Worm (Caenorhabditis elegans) whole organism, L2 larva: ENCODE data around the gene cdh-10.

Experiments used
- C34F6.9 ChIP-seq: fragments of 150-350 bp; optimal IDR thresholded peaks from 2 replicates; lab custom pipeline; 2014; ENCODE audit warnings: missing biosample characterization, missing genetic modification characterization
- F13H6.1 ChIP-seq: sonication (generic microtip); optimal IDR thresholded peaks from 2 replicates; lab custom pipeline; 2016; ENCODE audit warnings: missing genetic modification characterization, missing compliant biosample characterization
- R02D3.7 ChIP-seq: fragments of 150-350 bp; optimal IDR thresholded peaks from 2 replicates; lab custom pipeline; 2014; ENCODE audit warnings: missing biosample characterization, missing genetic modification characterization
- Y55F3AM.14 ChIP-seq: fragments of 200-800 bp; sonication (Bioruptor generic); optimal IDR thresholded peaks from 2 replicates; lab custom pipeline; 2018; ENCODE audit warnings: mild to moderate bottlenecking, missing genetic modification characterization, missing compliant biosample characterization
- ZK546.5 ChIP-seq: sonication (generic microtip); optimal IDR thresholded peaks from 2 replicates; lab custom pipeline; 2017; ENCODE audit warnings: missing biosample characterization, missing genetic modification characterization
- alr-1 ChIP-seq: fragments of 150-350 bp; optimal IDR thresholded peaks from 2 replicates; lab custom pipeline; 2014; ENCODE audit warnings: missing biosample characterization, missing genetic modification characterization
- aly-2 ChIP-seq: fragments of 150-350 bp; optimal IDR thresholded peaks from 2 replicates; lab custom pipeline; 2014; ENCODE audit warnings: missing biosample characterization, missing genetic modification characterization
- ama-1 ChIP-seq: fragments of 150-350 bp; optimal IDR thresholded peaks from 2 replicates; lab custom pipeline; 2018; ENCODE audit warnings: inconsistent platforms
- blmp-1 ChIP-seq: sonication (generic microtip); optimal IDR thresholded peaks from 2 replicates; lab custom pipeline; 2017; ENCODE audit warnings: missing genetic modification characterization, mild to moderate bottlenecking, missing compliant biosample characterization, antibody characterized with exemption, moderate library complexity; ENCODE audit not compliant: insufficient read depth
- ceh-16 ChIP-seq: fragments of 150-350 bp; optimal IDR thresholded peaks from 2 replicates; lab custom pipeline; 2014; ENCODE audit warnings: missing biosample characterization, missing genetic modification characterization
- crh-2 ChIP-seq: sonication (generic microtip); optimal IDR thresholded peaks from 2 replicates; lab custom pipeline; 2017; ENCODE audit warnings: missing biosample characterization, missing genetic modification characterization
- dmd-4 ChIP-seq: sonication (generic microtip); optimal IDR thresholded peaks from 2 replicates; lab custom pipeline; 2017; ENCODE audit warnings: missing biosample characterization, missing genetic modification characterization
- egl-27 ChIP-seq: sonication (generic microtip); optimal IDR thresholded peaks from 3 replicates; lab custom pipeline; 2017; ENCODE audit warnings: missing biosample characterization, missing genetic modification reagents, missing genetic modification characterization
- elt-1 ChIP-seq: fragments of 150-350 bp; optimal IDR thresholded peaks from 2 replicates; lab custom pipeline; 2014; ENCODE audit warnings: missing biosample characterization, missing genetic modification characterization
- elt-3 ChIP-seq: sonication (generic microtip); optimal IDR thresholded peaks from 2 replicates; lab custom pipeline; 2017; ENCODE audit warnings: missing biosample characterization, missing genetic modification characterization
- gmeb-1 ChIP-seq: fragments of 150-350 bp; optimal IDR thresholded peaks from 2 replicates; lab custom pipeline; 2014; ENCODE audit warnings: missing biosample characterization, missing genetic modification characterization
- lin-11 ChIP-seq: fragments of 150-350 bp; sonication (generic microtip); optimal IDR thresholded peaks from 2 replicates; lab custom pipeline; 2014; ENCODE audit warnings: missing biosample characterization, missing genetic modification characterization, inconsistent platforms, mixed read lengths
- lin-13 ChIP-seq: fragments of 150-350 bp; optimal IDR thresholded peaks from 2 replicates; lab custom pipeline; 2014; ENCODE audit warnings: missing biosample characterization, missing genetic modification reagents, missing genetic modification characterization
- lin-39 ChIP-seq: fragments of 150-350 bp; optimal IDR thresholded peaks from 2 replicates; lab custom pipeline; 2014; ENCODE audit warnings: missing biosample characterization, missing genetic modification reagents, missing genetic modification characterization
- lsy-2 ChIP-seq, 2 experiments: fragments of 150-350 bp in 1 of 2; sonication (generic microtip) in 1 of 2; optimal IDR thresholded peaks; 2 replicates each; lab custom pipeline; 2014 to 2017; ENCODE audit warnings: missing biosample characterization in 2 of 2, missing genetic modification characterization in 2 of 2
- mbf-1 ChIP-seq: sonication (generic microtip); optimal IDR thresholded peaks from 2 replicates; lab custom pipeline; 2017; ENCODE audit warnings: missing biosample characterization, missing genetic modification characterization
- mdl-1 ChIP-seq, 2 experiments: fragments of 150-350 bp in 1 of 2; sonication (generic microtip) in 1 of 2; optimal IDR thresholded peaks; 2 replicates each; lab custom pipeline; 2017; ENCODE audit warnings: missing biosample characterization in 2 of 2, missing genetic modification characterization in 2 of 2
- nhr-10 ChIP-seq: sonication (generic microtip); optimal IDR thresholded peaks from 2 replicates; lab custom pipeline; 2017; ENCODE audit warnings: missing biosample characterization, missing genetic modification characterization
- nhr-11 ChIP-seq: fragments of 150-350 bp; optimal IDR thresholded peaks from 2 replicates; lab custom pipeline; 2014; ENCODE audit warnings: missing biosample characterization, missing genetic modification characterization
- nhr-12 ChIP-seq: fragments of 150-350 bp; optimal IDR thresholded peaks from 2 replicates; lab custom pipeline; 2014; ENCODE audit warnings: missing biosample characterization, missing genetic modification characterization
- nhr-129 ChIP-seq: fragments of 150-350 bp; optimal IDR thresholded peaks from 2 replicates; lab custom pipeline; 2014; ENCODE audit warnings: missing biosample characterization, missing genetic modification characterization
- nhr-21 ChIP-seq: fragments of 150-350 bp; optimal IDR thresholded peaks from 2 replicates; lab custom pipeline; 2014; ENCODE audit warnings: missing biosample characterization, missing genetic modification characterization
- nhr-23 ChIP-seq: fragments of 150-350 bp; optimal IDR thresholded peaks from 2 replicates; lab custom pipeline; 2014; ENCODE audit warnings: missing biosample characterization, missing genetic modification reagents, missing genetic modification characterization
- nhr-237 ChIP-seq: fragments of 150-350 bp; optimal IDR thresholded peaks from 2 replicates; lab custom pipeline; 2014; ENCODE audit warnings: missing biosample characterization, missing genetic modification characterization
- nhr-25 ChIP-seq: fragments of 150-350 bp; sonication (generic microtip); optimal IDR thresholded peaks from 3 replicates; lab custom pipeline; 2014; ENCODE audit warnings: missing biosample characterization, missing genetic modification characterization
- nhr-6 ChIP-seq: fragments of 150-350 bp; optimal IDR thresholded peaks from 2 replicates; lab custom pipeline; 2014; ENCODE audit warnings: missing biosample characterization, missing genetic modification characterization
- peb-1 ChIP-seq: fragments of 150-350 bp; optimal IDR thresholded peaks from 2 replicates; lab custom pipeline; 2014; ENCODE audit warnings: missing biosample characterization, missing genetic modification characterization
- sem-4 ChIP-seq: fragments of 150-350 bp; optimal IDR thresholded peaks from 2 replicates; lab custom pipeline; 2014; ENCODE audit warnings: missing biosample characterization, missing genetic modification reagents, missing genetic modification characterization
- skn-1 ChIP-seq: sonication (generic microtip); optimal IDR thresholded peaks from 2 replicates; lab custom pipeline; 2017; ENCODE audit warnings: missing biosample characterization, missing genetic modification characterization
- sma-3 ChIP-seq: sonication (generic microtip); optimal IDR thresholded peaks from 2 replicates; lab custom pipeline; 2016; ENCODE audit warnings: missing genetic modification reagents, missing genetic modification characterization, missing compliant biosample characterization
- sma-9 ChIP-seq, 2 experiments: fragments of 150-350 bp in 1 of 2; sonication (generic microtip) in 1 of 2; optimal IDR thresholded peaks; 2 replicates each; lab custom pipeline; 2014 to 2016; ENCODE audit warnings: missing genetic modification characterization in 2 of 2, mild to moderate bottlenecking in 1 of 2, missing biosample characterization in 1 of 2, missing compliant biosample characterization in 1 of 2, missing genetic modification reagents in 1 of 2, moderate library complexity in 1 of 2
- snpc-4 ChIP-seq: fragments of 150-350 bp; optimal IDR thresholded peaks from 2 replicates; lab custom pipeline; 2014; ENCODE audit warnings: missing biosample characterization, missing genetic modification characterization
- unc-39 ChIP-seq: fragments of 150-350 bp; optimal IDR thresholded peaks from 2 replicates; lab custom pipeline; 2014; ENCODE audit warnings: missing biosample characterization, missing genetic modification characterization
- unc-55 ChIP-seq: fragments of 150-350 bp; sonication (generic microtip); optimal IDR thresholded peaks from 3 replicates; lab custom pipeline; 2014; ENCODE audit warnings: missing biosample characterization, missing genetic modification reagents, missing genetic modification characterization
- unc-62 ChIP-seq: fragments of 150-350 bp; optimal IDR thresholded peaks from 2 replicates; lab custom pipeline; 2014; ENCODE audit warnings: missing biosample characterization, missing genetic modification reagents, missing genetic modification characterization
- zag-1 ChIP-seq: fragments of 150-350 bp; optimal IDR thresholded peaks from 2 replicates; lab custom pipeline; 2014; ENCODE audit warnings: missing biosample characterization, missing genetic modification characterization
- ztf-1 ChIP-seq: fragments of 200-800 bp; sonication (Bioruptor generic); conservative IDR thresholded peaks from 2 replicates; pipeline ENCODE4 v1.3.6; 2022; ENCODE audit warnings: missing genetic modification characterization, missing compliant biosample characterization
- ztf-11 ChIP-seq: sonication (generic microtip); optimal IDR thresholded peaks from 2 replicates; lab custom pipeline; 2017; ENCODE audit warnings: missing biosample characterization, missing genetic modification characterization
- ztf-4 ChIP-seq: fragments of 150-350 bp; optimal IDR thresholded peaks from 2 replicates; lab custom pipeline; 2014; ENCODE audit warnings: missing biosample characterization, missing genetic modification characterization

The cdh-10 gene

ce11 chrIV:2390804-2391203, 72.4 kb downstream of the cdh-10 start, which contains the start of gene eri-5:
eri-5 (plus strand) TSS chrIV:2390821.
- TF ChIP-seq elt-3: no peak
- TF ChIP-seq elt-1 (tag; lab: Kevin White, UChicago): no peak
- no peak for TF ChIP-seq nhr-129 (tag; lab: Kevin White, UChicago)

ce11 chrIV:2390251-2390672, 72.9 kb downstream of the cdh-10 start:
- TF ChIP-seq ztf-1 (GFP tag; lab: Robert Waterston, UW) (no peak), aly-2 (tag; lab: Kevin White, UChicago) (no peak), nhr-11 (tag; lab: Kevin White, UChicago) (no peak), gmeb-1 (peak; percentile 52), alr-1 (tag; lab: Kevin White, UChicago) (no peak), peb-1 (tag; lab: Kevin White, UChicago) (no peak), ceh-16 (tag; lab: Kevin White, UChicago) (no peak), lin-39 (tag; lab: Kevin White, UChicago) (no peak), lsy-2 (tag; optimal IDR thresholded peaks at IDR 0.05; lab: Kevin White, UChicago) (peak; percentile 9 to 61), ztf-4 (peak; percentile 40), Y55F3AM.14 (GFP tag; lab: Kevin White, UChicago) (peak; percentile 43), nhr-237 (tag; lab: Kevin White, UChicago) (no peak), sma-3 (GFP tag; lab: Kevin White, UChicago) (peak; percentile 65), unc-39 (tag; lab: Kevin White, UChicago) (no peak), nhr-12 (tag; lab: Kevin White, UChicago) (no peak), ztf-11 (no peak), sem-4 (tag; lab: Kevin White, UChicago) (peak; percentile 63), C34F6.9 (no peak), nhr-25 (tag; lab: Kevin White, UChicago) (peak; percentile 35), unc-55 (GFP tag; lab: Kevin White, UChicago) (peak; percentile 33), unc-62 (GFP tag; lab: Kevin White, UChicago) (no peak), nhr-23 (no peak), R02D3.7 (tag; lab: Kevin White, UChicago) (no peak), sma-9 (GFP tag; optimal IDR thresholded peaks at IDR 0.05; lab: Kevin White, UChicago) (no peak), sma-9 (tag; optimal IDR thresholded peaks at IDR 0.05; lab: Kevin White, UChicago) (no peak), lin-13 (GFP tag; lab: Kevin White, UChicago) (peak; percentile 35), nhr-129 (tag; lab: Kevin White, UChicago) (peak; percentile 4), crh-2 (tag; lab: Kevin White, UChicago) (no peak), skn-1 (tag; lab: Kevin White, UChicago) (no peak), ama-1 (lab: Kevin White, UChicago) (no peak), snpc-4 (tag; lab: Kevin White, UChicago) (no peak), ZK546.5 (tag; lab: Kevin White, UChicago) (no peak), elt-3 (no peak), nhr-21 (tag; lab: Kevin White, UChicago) (peak; percentile 37)

ce11 chrIV:2389745-2390144, 73.4 kb downstream of the cdh-10 start:
- TF ChIP-seq nhr-6 (no peak), elt-1 (tag; lab: Kevin White, UChicago) (no peak), nhr-10 (tag; lab: Kevin White, UChicago) (no peak), ztf-11 (no peak), crh-2 (tag; lab: Kevin White, UChicago) (no peak)

ce11 chrIV:2388949-2389495, 74.1 kb downstream of the cdh-10 start, which contains the start of gene trap-3:
trap-3 (plus strand) TSS chrIV:2389445.
- TF ChIP-seq R02D3.7 (tag; lab: Kevin White, UChicago) (peak; percentile 44), crh-2 (tag; lab: Kevin White, UChicago) (peak; percentile 98), blmp-1 (tag; lab: Kevin White, UChicago) (peak; percentile 90), nhr-237 (tag; lab: Kevin White, UChicago) (peak; percentile 8), egl-27 (tag; lab: Kevin White, UChicago) (peak; percentile 86), mbf-1 (tag; lab: Kevin White, UChicago) (no peak), nhr-10 (tag; lab: Kevin White, UChicago) (peak; percentile 86), unc-39 (tag; lab: Kevin White, UChicago) (no peak), aly-2 (tag; lab: Kevin White, UChicago) (no peak), nhr-21 (tag; lab: Kevin White, UChicago) (peak; percentile 95), nhr-129 (tag; lab: Kevin White, UChicago) (peak; percentile 95), lin-13 (GFP tag; lab: Kevin White, UChicago) (peak; percentile 96), lin-11 (tag; lab: Kevin White, UChicago) (peak; percentile 95), lin-39 (tag; lab: Kevin White, UChicago) (peak; percentile 26), mdl-1 (tag; optimal IDR thresholded peaks at IDR 0.05; lab: Kevin White, UChicago) (peak; percentile 56 to 86), nhr-12 (tag; lab: Kevin White, UChicago) (peak; percentile 54), sem-4 (tag; lab: Kevin White, UChicago) (peak; percentile 73), ztf-1 (GFP tag; lab: Robert Waterston, UW) (no peak), C34F6.9 (peak; percentile 94), snpc-4 (tag; lab: Kevin White, UChicago) (peak; percentile 82), nhr-11 (tag; lab: Kevin White, UChicago) (peak; percentile 27), peb-1 (tag; lab: Kevin White, UChicago) (no peak), ama-1 (lab: Kevin White, UChicago) (no peak), elt-1 (tag; lab: Kevin White, UChicago) (no peak), nhr-25 (tag; lab: Kevin White, UChicago) (peak; percentile 97), F13H6.1 (peak; percentile 97), zag-1 (tag; lab: Kevin White, UChicago) (peak; percentile 89), dmd-4 (tag; lab: Kevin White, UChicago) (no peak), nhr-6 (peak; percentile 87)
